Worm (Caenorhabditis elegans) whole organism, young adult: ENCODE data around the gene W08A12.2.

Experiments used
- B0019.2 ChIP-seq: fragments of 200-800 bp; sonication (Bioruptor generic); conservative IDR thresholded peaks from 2 replicates; pipeline ENCODE4 v1.3.6; 2022; ENCODE audit warnings: missing genetic modification reagents, missing genetic modification characterization, missing compliant biosample characterization
- B0035.1 ChIP-seq: sonication (generic microtip); optimal IDR thresholded peaks from 2 replicates; lab custom pipeline; 2016; ENCODE audit warnings: missing genetic modification characterization, mild to moderate bottlenecking, missing compliant biosample characterization, missing genotype, missing genetic modification reagents
- B0336.3 ChIP-seq: fragments of 200-800 bp; sonication (Bioruptor generic); IDR thresholded peaks from 2 replicates; pipeline ENCODE4 v1.3.6; 2022; ENCODE audit warnings: missing genetic modification characterization, missing compliant biosample characterization
- C17E4.6 ChIP-seq: fragments of 200-800 bp; sonication (Bioruptor generic); IDR thresholded peaks from 2 replicates; pipeline ENCODE4 v1.3.6; 2022; ENCODE audit warnings: missing genetic modification reagents, missing genetic modification characterization, missing compliant biosample characterization
- F22D6.2 ChIP-seq: sonication (generic microtip); optimal IDR thresholded peaks from 2 replicates; lab custom pipeline; 2016; ENCODE audit warnings: mild to moderate bottlenecking, missing genetic modification characterization, missing compliant biosample characterization
- F52B5.7 ChIP-seq: sonication (generic microtip); optimal IDR thresholded peaks from 2 replicates; lab custom pipeline; 2016; ENCODE audit warnings: mild to moderate bottlenecking, missing genetic modification characterization, missing compliant biosample characterization
- K11D2.4 ChIP-seq: fragments of 200-800 bp; sonication (Bioruptor generic); IDR thresholded peaks from 2 replicates; pipeline ENCODE4 v1.3.6; 2022; ENCODE audit warnings: missing genetic modification reagents, missing genetic modification characterization, missing compliant biosample characterization
- T26A5.8 ChIP-seq: sonication (generic microtip); optimal IDR thresholded peaks from 2 replicates; lab custom pipeline; 2016; ENCODE audit warnings: missing genetic modification characterization, missing compliant biosample characterization
- aptf-2 ChIP-seq: fragments of 200-800 bp; sonication (Bioruptor generic); conservative IDR thresholded peaks from 2 replicates; pipeline ENCODE4 v1.3.6; 2022; ENCODE audit warnings: missing genetic modification reagents, missing genetic modification characterization, missing compliant biosample characterization
- athp-1 ChIP-seq: sonication (generic microtip); optimal IDR thresholded peaks from 2 replicates; lab custom pipeline; 2017; ENCODE audit warnings: mild to moderate bottlenecking, missing genetic modification characterization, missing compliant biosample characterization
- bed-2 ChIP-seq: fragments of 200-800 bp; sonication (Bioruptor generic); IDR thresholded peaks from 2 replicates; pipeline ENCODE4 v1.3.6; 2022; ENCODE audit warnings: missing genetic modification reagents, missing genetic modification characterization, missing compliant biosample characterization
- ccch-3 ChIP-seq: fragments of 200-800 bp; sonication (Bioruptor generic); optimal IDR thresholded peaks from 2 replicates; lab custom pipeline; 2018; ENCODE audit warnings: mild to moderate bottlenecking, missing genetic modification characterization, missing compliant biosample characterization
- cebp-1 ChIP-seq, 2 experiments: fragments of 200-800 bp in 1 of 2; sonication (Bioruptor generic) in 1 of 2; sonication (generic microtip) in 1 of 2; IDR thresholded peaks in 1 of 2; optimal IDR thresholded peaks in 1 of 2; 2 replicates each; pipeline versions ENCODE4 v1.3.6 to Lab custom; 2017 to 2022; ENCODE audit warnings: missing compliant biosample characterization in 2 of 2, missing genetic modification characterization in 2 of 2, mild to moderate bottlenecking in 1 of 2, missing genetic modification reagents in 1 of 2, moderate library complexity in 1 of 2
- cebp-2 ChIP-seq: fragments of 200-800 bp; sonication (Bioruptor generic); IDR thresholded peaks from 2 replicates; pipeline ENCODE4 v1.3.6; 2022; ENCODE audit warnings: missing genetic modification characterization, missing compliant biosample characterization
- ceh-100 ChIP-seq: fragments of 200-800 bp; sonication (Bioruptor generic); IDR thresholded peaks from 2 replicates; pipeline ENCODE4 v1.3.6; 2022; ENCODE audit warnings: missing genetic modification reagents, missing genetic modification characterization, missing compliant biosample characterization
- ceh-58 ChIP-seq: fragments of 200-800 bp; sonication (Bioruptor generic); IDR thresholded peaks from 2 replicates; pipeline ENCODE4 v1.3.6; 2022; ENCODE audit warnings: missing genetic modification characterization, missing compliant biosample characterization
- ceh-79 ChIP-seq: sonication (generic microtip); optimal IDR thresholded peaks from 2 replicates; lab custom pipeline; 2017; ENCODE audit warnings: mild to moderate bottlenecking, missing genetic modification characterization, missing compliant biosample characterization
- chd-7 ChIP-seq: sonication (generic microtip); optimal IDR thresholded peaks from 2 replicates; lab custom pipeline; 2016; ENCODE audit warnings: mild to moderate bottlenecking, missing genetic modification characterization, moderate library complexity, missing compliant biosample characterization
- dox-1 ChIP-seq: fragments of 200-800 bp; sonication (Bioruptor generic); IDR thresholded peaks from 2 replicates; pipeline ENCODE4 v1.3.6; 2022; ENCODE audit warnings: missing genetic modification reagents, missing genetic modification characterization, missing compliant biosample characterization
- dpl-1 ChIP-seq: fragments of 150-350 bp; optimal IDR thresholded peaks from 2 replicates; lab custom pipeline; 2014; ENCODE audit warnings: missing biosample characterization, missing genetic modification reagents, missing genetic modification characterization
- egl-44 ChIP-seq: fragments of 200-800 bp; sonication (Bioruptor generic); IDR thresholded peaks from 2 replicates; pipeline ENCODE4 v1.3.6; 2022; ENCODE audit warnings: missing genetic modification reagents, missing genetic modification characterization, missing compliant biosample characterization
- fkh-3 ChIP-seq: sonication (generic microtip); optimal IDR thresholded peaks from 2 replicates; lab custom pipeline; 2016; ENCODE audit warnings: mild to moderate bottlenecking, missing genetic modification characterization, missing compliant biosample characterization
- gei-17 ChIP-seq: fragments of 200-800 bp; sonication (Bioruptor generic); optimal IDR thresholded peaks from 2 replicates; lab custom pipeline; 2018; ENCODE audit warnings: mild to moderate bottlenecking, missing genetic modification characterization, missing compliant biosample characterization
- him-1 ChIP-seq: sonication (generic microtip); optimal IDR thresholded peaks from 2 replicates; lab custom pipeline; 2016; ENCODE audit warnings: missing genotype, missing genetic modification reagents, missing genetic modification characterization, missing compliant biosample characterization
- hlh-26 ChIP-seq: fragments of 200-800 bp; sonication (Bioruptor generic); conservative IDR thresholded peaks from 2 replicates; pipeline ENCODE4 v1.3.6; 2022; ENCODE audit warnings: missing genetic modification reagents, missing genetic modification characterization, missing compliant biosample characterization
- hmg-1.2 ChIP-seq: fragments of 200-800 bp; sonication (Bioruptor generic); IDR thresholded peaks from 2 replicates; pipeline ENCODE4 v1.3.6; 2022; ENCODE audit warnings: missing genetic modification reagents, missing genetic modification characterization, missing compliant biosample characterization
- hsf-1 ChIP-seq: fragments of 200-800 bp; sonication (Bioruptor generic); IDR thresholded peaks from 2 replicates; pipeline ENCODE4 v1.3.6; 2022; ENCODE audit warnings: missing genetic modification reagents, missing genetic modification characterization, missing compliant biosample characterization
- lag-1 ChIP-seq: fragments of 200-800 bp; sonication (Bioruptor generic); IDR thresholded peaks from 2 replicates; pipeline ENCODE4 v1.3.6; 2022; ENCODE audit warnings: missing genetic modification reagents, missing genetic modification characterization, missing compliant biosample characterization
- let-526 ChIP-seq: fragments of 200-800 bp; sonication (Bioruptor generic); IDR thresholded peaks from 2 replicates; pipeline ENCODE4 v1.3.6; 2022; ENCODE audit warnings: missing genetic modification reagents, missing genetic modification characterization, missing compliant biosample characterization
- lin-35 ChIP-seq, 3 experiments: fragments of 150-350 bp in 2 of 3; sonication (generic microtip) in 1 of 3; optimal IDR thresholded peaks; 2 replicates each; lab custom pipeline; 2014 to 2018; ENCODE audit warnings: missing biosample characterization in 3 of 3, missing genetic modification characterization in 3 of 3, missing genetic modification reagents in 3 of 3
- madf-10 ChIP-seq: sonication (generic microtip); optimal IDR thresholded peaks from 2 replicates; lab custom pipeline; 2016; ENCODE audit warnings: mild to moderate bottlenecking, missing genetic modification characterization, missing compliant biosample characterization
- madf-3 ChIP-seq: fragments of 200-800 bp; sonication (Bioruptor generic); IDR thresholded peaks from 2 replicates; pipeline ENCODE4 v1.3.6; 2022; ENCODE audit warnings: missing genetic modification reagents, missing genetic modification characterization, missing compliant biosample characterization
- mcd-1 ChIP-seq: fragments of 200-800 bp; sonication (Bioruptor generic); IDR thresholded peaks from 2 replicates; pipeline ENCODE4 v1.3.6; 2022; ENCODE audit warnings: missing genetic modification reagents, missing genetic modification characterization, missing compliant biosample characterization
- nfya-1 ChIP-seq: sonication (generic microtip); optimal IDR thresholded peaks from 2 replicates; lab custom pipeline; 2017; ENCODE audit warnings: antibody characterized with exemption, missing compliant biosample characterization, missing genetic modification characterization, borderline replicate concordance; ENCODE audit not compliant: insufficient read depth
- nfyb-1 ChIP-seq: fragments of 200-800 bp; sonication (Bioruptor generic); IDR thresholded peaks from 2 replicates; pipeline ENCODE4 v1.3.6; 2022; ENCODE audit warnings: missing genetic modification reagents, missing genetic modification characterization, missing compliant biosample characterization
- nhr-27 ChIP-seq: fragments of 200-800 bp; sonication (Bioruptor generic); optimal IDR thresholded peaks from 2 replicates; lab custom pipeline; 2018; ENCODE audit warnings: mild to moderate bottlenecking, missing genetic modification characterization, moderate library complexity, missing compliant biosample characterization
- rcor-1 ChIP-seq: fragments of 200-800 bp; sonication (Bioruptor generic); IDR thresholded peaks from 2 replicates; pipeline ENCODE4 v1.3.6; 2022; ENCODE audit warnings: missing genetic modification reagents, missing genetic modification characterization, missing compliant biosample characterization
- repo-1 ChIP-seq: sonication (generic microtip); optimal IDR thresholded peaks from 2 replicates; lab custom pipeline; 2017; ENCODE audit warnings: mild to moderate bottlenecking, missing genetic modification characterization, missing compliant biosample characterization
- sdz-38 ChIP-seq: sonication (generic microtip); optimal IDR thresholded peaks from 2 replicates; lab custom pipeline; 2016; ENCODE audit warnings: missing genotype, missing genetic modification characterization, missing compliant biosample characterization
- sea-2 ChIP-seq: fragments of 200-800 bp; sonication (Bioruptor generic); IDR thresholded peaks from 2 replicates; pipeline ENCODE4 v1.3.6; 2022; ENCODE audit warnings: missing genetic modification characterization, missing compliant biosample characterization
- snpc-1.1 ChIP-seq: sonication (generic microtip); optimal IDR thresholded peaks from 2 replicates; lab custom pipeline; 2017; ENCODE audit warnings: missing genetic modification characterization, mild to moderate bottlenecking, missing compliant biosample characterization, antibody characterized with exemption, moderate library complexity, missing genotype, missing genetic modification reagents; ENCODE audit not compliant: insufficient read depth
- snpc-1.3 ChIP-seq: sonication (generic microtip); optimal IDR thresholded peaks from 2 replicates; lab custom pipeline; 2017; ENCODE audit warnings: missing genetic modification characterization, mild to moderate bottlenecking, missing compliant biosample characterization, antibody characterized with exemption, moderate library complexity, missing genotype, missing genetic modification reagents; ENCODE audit not compliant: insufficient read depth
- snpc-3.4 ChIP-seq: sonication (generic microtip); optimal IDR thresholded peaks from 2 replicates; lab custom pipeline; 2017; ENCODE audit warnings: missing genetic modification characterization, mild to moderate bottlenecking, missing compliant biosample characterization, antibody characterized with exemption, moderate library complexity, missing genotype, missing genetic modification reagents
- snpc-4 ChIP-seq, 5 experiments: fragments of 150-350 bp in 1 of 5; sonication (generic microtip) in 4 of 5; optimal IDR thresholded peaks; 2 replicates each; lab custom pipeline; 2014 to 2018; ENCODE audit warnings: missing genetic modification characterization in 5 of 5, missing biosample characterization in 3 of 5, antibody characterized with exemption in 2 of 5, mild to moderate bottlenecking in 2 of 5, missing compliant biosample characterization in 2 of 5, missing genotype in 2 of 5, moderate library complexity in 2 of 5, missing genetic modification reagents in 1 of 5
- somi-1 ChIP-seq: fragments of 200-800 bp; sonication (Bioruptor generic); optimal IDR thresholded peaks from 2 replicates; lab custom pipeline; 2018; ENCODE audit warnings: mild to moderate bottlenecking, missing genetic modification characterization, missing compliant biosample characterization
- ztf-28 ChIP-seq: fragments of 200-800 bp; sonication (Bioruptor generic); IDR thresholded peaks from 2 replicates; pipeline ENCODE4 v1.3.6; 2022; ENCODE audit warnings: missing genetic modification reagents, missing genetic modification characterization, missing compliant biosample characterization
- ztf-6 ChIP-seq: fragments of 200-800 bp; sonication (Bioruptor generic); IDR thresholded peaks from 2 replicates; pipeline ENCODE4 v1.3.6; 2022; ENCODE audit warnings: missing genetic modification reagents, missing genetic modification characterization, missing compliant biosample characterization

Gene W08A12.2

ce11 chrV:3685790-3686208 is at the start of gene W08A12.2 (continued):
- TF ChIP-seq rcor-1 (GFP tag; lab: Robert Waterston, UW) (no peak), B0035.1 (tag; lab: Kevin White, UChicago) (no peak), T26A5.8 (tag; lab: Kevin White, UChicago) (no peak), nfyb-1 (GFP tag; lab: Robert Waterston, UW) (peak; percentile 66; the same call in 1 of the 2 replicates), snpc-1.3 (tag; lab: Kevin White, UChicago) (peak; percentile 12), madf-3 (GFP tag; lab: Robert Waterston, UW) (no peak), dpl-1 (GFP tag; lab: Kevin White, UChicago) (no peak), nfya-1 (no peak), lin-35 (GFP tag; optimal IDR thresholded peaks at IDR 0.05; lab: Kevin White, UChicago) (no peak), K11D2.4 (GFP tag; lab: Robert Waterston, UW) (peak; percentile 34; the same call in 1 of the 2 replicates), dox-1 (GFP tag; lab: Robert Waterston, UW) (no peak), fkh-3 (tag; lab: Kevin White, UChicago) (no peak), ccch-3 (GFP tag; lab: Kevin White, UChicago) (no peak), B0019.2 (GFP tag; lab: Robert Waterston, UW) (no peak), athp-1 (peak; percentile 73), aptf-2 (GFP tag; lab: Robert Waterston, UW) (no peak), snpc-3.4 (peak; percentile 38), somi-1 (GFP tag; lab: Kevin White, UChicago) (peak; percentile 72), sdz-38 (tag; lab: Kevin White, UChicago) (no peak), nhr-27 (no peak), ztf-28 (GFP tag; lab: Robert Waterston, UW) (no peak), F52B5.7 (tag; lab: Kevin White, UChicago) (peak; percentile 29), cebp-2 (GFP tag; lab: Robert Waterston, UW) (peak; percentile 90), gei-17 (GFP tag; lab: Kevin White, UChicago) (no peak), snpc-4 (GFP tag; optimal IDR thresholded peaks at IDR 0.05; lab: Kevin White, UChicago) (peak; percentile 46), snpc-4 (tag; optimal IDR thresholded peaks at IDR 0.05; lab: Kevin White, UChicago) (peak in 1 of 4 experiments; percentile 39), hlh-26 (GFP tag; lab: Robert Waterston, UW) (no peak), ceh-100 (GFP tag; lab: Robert Waterston, UW) (no peak), ceh-79 (tag; lab: Kevin White, UChicago) (no peak), let-526 (GFP tag; lab: Robert Waterston, UW) (no peak), B0336.3 (GFP tag; lab: Robert Waterston, UW) (no peak), F22D6.2 (tag; lab: Kevin White, UChicago) (no peak), mcd-1 (no peak), snpc-1.1 (tag; lab: Kevin White, UChicago) (no peak), repo-1 (tag; lab: Kevin White, UChicago) (peak; percentile 58), ztf-6 (GFP tag; lab: Robert Waterston, UW) (no peak), egl-44 (0 out of 2 replicates have a peak, but pooled peaks have one; percentile 29), chd-7 (no peak), C17E4.6 (no peak), hsf-1 (GFP tag; lab: Robert Waterston, UW) (0 out of 2 replicates have a peak, but pooled peaks have one; percentile 18), bed-2 (no peak), lag-1 (GFP tag; lab: Robert Waterston, UW) (no peak), hmg-1.2 (GFP tag; lab: Robert Waterston, UW) (peak; percentile 89), cebp-1 (GFP tag; IDR thresholded peaks at IDR 0.05; lab: Robert Waterston, UW) (no peak), cebp-1 (tag; optimal IDR thresholded peaks at IDR 0.05; lab: Kevin White, UChicago) (peak; percentile 48), him-1 (tag; lab: Kevin White, UChicago) (peak; percentile 19), madf-10 (no peak), ceh-58 (no peak), sea-2 (no peak)
